Fruit fly (Drosophila melanogaster): ENCODE measurements around the gene CG13305.
A peak's percentile ranks its signal among the peaks of the same experiment; 100 is the strongest.

CG13305 gene

DNA sequence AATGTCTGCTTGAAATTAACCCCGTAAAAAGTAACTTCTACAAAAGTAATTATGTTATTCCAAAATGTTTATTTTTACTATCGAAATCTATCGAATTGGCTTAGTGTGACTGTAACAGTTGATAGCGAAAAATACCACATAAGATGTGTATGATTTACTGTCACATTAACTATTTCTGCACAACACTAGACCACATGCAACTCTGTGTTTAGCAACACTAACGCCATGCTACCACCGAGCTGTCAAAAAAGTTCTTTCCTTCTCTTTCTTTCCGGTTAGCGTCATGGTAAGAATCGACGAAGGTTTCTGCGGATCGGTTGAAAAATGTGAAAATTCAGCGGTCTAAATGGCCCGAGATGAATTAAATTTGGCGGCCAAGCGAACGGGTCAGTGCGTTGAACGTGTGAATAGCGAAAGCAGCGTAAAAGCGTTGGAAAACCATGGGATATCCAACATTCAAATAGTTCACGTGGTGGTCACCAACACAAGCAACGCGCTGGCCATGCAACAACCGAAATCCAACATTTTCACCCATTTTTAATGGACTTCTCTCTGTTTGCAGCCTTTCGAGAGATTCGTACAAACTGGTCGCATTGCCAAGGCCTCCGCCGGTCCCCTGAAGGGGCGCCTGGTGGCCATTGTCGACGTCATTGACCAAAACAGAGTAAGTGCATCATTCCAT lies 45.7 kb downstream of the CG13305 start, which contains the start of the genes Nelf-E and RpL14 (continued):
- TF ChIP-seq ranshi (GFP tag; IDR thresholded peaks at IDR 0.05), result peak; percentile 93
- TF ChIP-seq CG14710 (tag; optimal IDR thresholded peaks at IDR 0.05), result peak; percentile 96
- TF ChIP-seq CG31365 (tag; optimal IDR thresholded peaks at IDR 0.05), result peak; percentile 92
- peak; percentile 96 for TF ChIP-seq CG4328 (GFP tag; optimal IDR thresholded peaks at IDR 0.05)
- peak; percentile 97 for TF ChIP-seq gro (GFP tag; optimal IDR thresholded peaks at IDR 0.05)
- TF ChIP-seq grn (GFP tag; optimal IDR thresholded peaks at IDR 0.05), result no peak
- peak; percentile 55 for TF ChIP-seq CG1832 (GFP tag; optimal IDR thresholded peaks at IDR 0.05)
- TF ChIP-seq inv (GFP tag; IDR thresholded peaks at IDR 0.05; ENCODE audit: partially characterized antibody), result no peak
- TF ChIP-seq Ada2b (GFP tag; IDR thresholded peaks at IDR 0.05), result peak; percentile 74
- TF ChIP-seq chif (GFP tag; optimal IDR thresholded peaks at IDR 0.05), result peak; percentile 88 to 96
- peak; percentile 96 for TF ChIP-seq HLH54F (GFP tag; optimal IDR thresholded peaks at IDR 0.05)
- peak; percentile 89 for TF ChIP-seq Ptx1 (GFP tag; IDR thresholded peaks at IDR 0.05)
- peak; percentile 96 for TF ChIP-seq Lhr (GFP tag; optimal IDR thresholded peaks at IDR 0.05)
- TF ChIP-seq ac (GFP tag; optimal IDR thresholded peaks at IDR 0.05), result peak; percentile 92
- peak; percentile 83 for TF ChIP-seq CG5245 (GFP tag; optimal IDR thresholded peaks at IDR 0.05)
- TF ChIP-seq lbe (GFP tag; optimal IDR thresholded peaks at IDR 0.05), result peak; percentile 90
- peak; percentile 82 to 97 for TF ChIP-seq Hr51 (GFP tag; optimal IDR thresholded peaks at IDR 0.05)
- no peak for TF ChIP-seq cad (GFP tag; optimal IDR thresholded peaks at IDR 0.05)
- TF ChIP-seq gfzf (GFP tag; optimal IDR thresholded peaks at IDR 0.05), result peak; percentile 98
- TF ChIP-seq prd (optimal IDR thresholded peaks at IDR 0.05), result no peak
- TF ChIP-seq prd (GFP tag; IDR thresholded peaks at IDR 0.05), result peak; percentile 84
- peak; percentile 94 for TF ChIP-seq maf-S (GFP tag; optimal IDR thresholded peaks at IDR 0.05)
- peak; percentile 100 for TF ChIP-seq Ets97D (GFP tag; optimal IDR thresholded peaks at IDR 0.05)
- TF ChIP-seq gem (tag; optimal IDR thresholded peaks at IDR 0.05), result no peak
- TF ChIP-seq ind (GFP tag; optimal IDR thresholded peaks at IDR 0.05), result peak; percentile 84
- TF ChIP-seq org-1 (GFP tag; optimal IDR thresholded peaks at IDR 0.05), result peak; percentile 96
- peak in 1 of 2 experiments; percentile 30 for TF ChIP-seq Eip74EF (GFP tag; optimal IDR thresholded peaks at IDR 0.05)
- TF ChIP-seq Trl (optimal IDR thresholded peaks at IDR 0.05), result no peak
- peak; percentile 98 for TF ChIP-seq Trl (GFP tag; optimal IDR thresholded peaks at IDR 0.05)
- peak; percentile 89 for TF ChIP-seq Hand (GFP tag; optimal IDR thresholded peaks at IDR 0.05)
- peak; percentile 54 for TF ChIP-seq Ravus (GFP tag; IDR thresholded peaks at IDR 0.05)
- TF ChIP-seq CG4424 (GFP tag; optimal IDR thresholded peaks at IDR 0.05), result peak; percentile 92
- no peak for TF ChIP-seq sc (optimal IDR thresholded peaks at IDR 0.05)
- TF ChIP-seq sc (GFP tag; optimal IDR thresholded peaks at IDR 0.05), result peak; percentile 88
- TF ChIP-seq CG8281 (tag; optimal IDR thresholded peaks at IDR 0.05), result peak; percentile 72
- TF ChIP-seq sisA (GFP tag; IDR thresholded peaks at IDR 0.05), result peak; percentile 75
- TF ChIP-seq scrt (GFP tag; optimal IDR thresholded peaks at IDR 0.05), result peak; percentile 93
- TF ChIP-seq CG9609 (GFP tag; optimal IDR thresholded peaks at IDR 0.05), result peak; percentile 96
- TF ChIP-seq eyg (GFP tag; optimal IDR thresholded peaks at IDR 0.05), result peak; percentile 96
- TF ChIP-seq corto (GFP tag; optimal IDR thresholded peaks at IDR 0.05), result peak; percentile 8
- peak; percentile 70 for TF ChIP-seq CTCF (GFP tag; optimal IDR thresholded peaks at IDR 0.05)
- peak; percentile 98 for TF ChIP-seq CG1603 (tag; optimal IDR thresholded peaks at IDR 0.05)
- peak; percentile 94 for TF ChIP-seq CG10431 (GFP tag; optimal IDR thresholded peaks at IDR 0.05)
- TF ChIP-seq jigr1 (GFP tag; IDR thresholded peaks at IDR 0.05), result no peak
- peak; percentile 97 for TF ChIP-seq Fer1 (GFP tag; optimal IDR thresholded peaks at IDR 0.05)
- peak; percentile 89 for TF ChIP-seq ftz-f1 (GFP tag; optimal IDR thresholded peaks at IDR 0.05)
- TF ChIP-seq CG12155 (GFP tag; optimal IDR thresholded peaks at IDR 0.05), result peak; percentile 88
- no peak for TF ChIP-seq CG17568 (GFP tag; optimal IDR thresholded peaks at IDR 0.05)
- TF ChIP-seq CG3726 (GFP tag; IDR thresholded peaks at IDR 0.05), result peak; percentile 39; the same call in 1 of the 3 replicates
- TF ChIP-seq CG10321 (GFP tag; IDR thresholded peaks at IDR 0.05), result peak; percentile 79
- peak; percentile 34 for TF ChIP-seq zf30C (GFP tag; optimal IDR thresholded peaks at IDR 0.05)
